Worm (Caenorhabditis elegans) whole organism, L1 larva: ENCODE data around the gene K08D8.3.

ENCODE experiments used
- ama-1 ChIP-seq: fragments of 150-350 bp; optimal IDR thresholded peaks from 2 replicates; lab custom pipeline; 2014
- ceh-82 ChIP-seq, 3 experiments: fragments of 150-350 bp in 1 of 3; sonication (generic microtip) in 2 of 3; optimal IDR thresholded peaks; 2 replicates each; lab custom pipeline; 2014 to 2017; ENCODE audit warnings: missing biosample characterization in 3 of 3, missing genetic modification characterization in 3 of 3
- fkh-10 ChIP-seq: sonication (generic microtip); optimal IDR thresholded peaks from 2 replicates; lab custom pipeline; 2017; ENCODE audit warnings: missing biosample characterization, missing genetic modification reagents, missing genetic modification characterization
- mdl-1 ChIP-seq, 2 experiments: fragments of 150-350 bp; optimal IDR thresholded peaks; 2 replicates each; lab custom pipeline; 2014 to 2017; ENCODE audit warnings: missing biosample characterization in 2 of 2, missing genetic modification characterization in 2 of 2, inconsistent platforms in 1 of 2

DNA sequence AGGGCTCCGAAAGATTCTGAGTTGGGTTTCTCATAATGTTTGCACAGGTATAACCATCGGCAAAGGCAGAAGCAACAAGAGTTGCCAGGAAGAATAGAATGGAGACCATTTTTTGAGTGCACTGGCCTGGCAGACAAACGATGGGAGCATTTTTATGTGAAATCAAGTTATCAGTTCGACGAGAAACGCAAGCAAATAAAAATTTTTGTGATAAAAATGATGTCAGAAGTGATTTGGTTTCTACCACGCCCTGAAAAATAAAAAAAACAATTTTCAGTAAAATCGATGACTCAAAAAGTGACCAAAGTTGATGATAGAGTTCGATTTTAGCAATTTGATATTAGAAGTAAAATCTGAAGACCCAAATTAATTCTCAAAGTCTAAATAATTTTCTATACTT, 3.4 kb upstream of the K08D8.3 start, which contains the start of gene K08D8.4:
- TF ChIP-seq mdl-1 (tag; optimal IDR thresholded peaks at IDR 0.05; lab: Kevin White, UChicago), result no peak
- TF ChIP-seq fkh-10 (GFP tag; lab: Kevin White, UChicago), result no peak
- TF ChIP-seq ama-1 (lab: Kevin White, UChicago), result no peak
- TF ChIP-seq ceh-82 (tag; optimal IDR thresholded peaks at IDR 0.05; lab: Kevin White, UChicago), result no peak
